Fruit fly (Drosophila melanogaster) whole organism, embryonic: Measurements from ENCODE around the gene Nup37.

ENCODE experiments used
- B-H1 ChIP-seq: fragments of 200-800 bp; sonication (Bioruptor generic); IDR thresholded peaks from 3 replicates; pipeline ENCODE4 v1.3.6; 2022; ENCODE audit warnings: missing biosample characterization, missing genetic modification characterization
- Bteb2 ChIP-seq: fragments of 200-800 bp; sonication (Bioruptor generic); optimal IDR thresholded peaks from 2 replicates; lab custom pipeline; 2016; ENCODE audit warnings: missing biosample characterization, missing genetic modification characterization
- C15 ChIP-seq: fragments of 200-800 bp; sonication (Bioruptor generic); IDR thresholded peaks from 3 replicates; pipeline ENCODE4 v1.3.6; 2022; ENCODE audit warnings: missing biosample characterization, missing genetic modification characterization
- CG10147 ChIP-seq: fragments of 200-800 bp; sonication (Bioruptor generic); optimal IDR thresholded peaks from 2 replicates; lab custom pipeline; 2019; ENCODE audit warnings: missing biosample characterization, mild to moderate bottlenecking, missing genetic modification characterization, moderate library complexity
- CG10565 ChIP-seq: fragments of 200-800 bp; sonication (Bioruptor generic); optimal IDR thresholded peaks from 3 replicates; lab custom pipeline; 2016; ENCODE audit warnings: missing biosample characterization, mild to moderate bottlenecking, missing genetic modification characterization
- CG11247 ChIP-seq: fragments of 200-800 bp; sonication (Bioruptor generic); IDR thresholded peaks from 2 replicates; pipeline ENCODE4 v1.3.6; 2022; ENCODE audit warnings: missing biosample characterization, missing genetic modification characterization
- CG11560 ChIP-seq: fragments of 200-800 bp; sonication (Bioruptor generic); IDR thresholded peaks from 3 replicates; pipeline ENCODE4 v1.3.6; 2022; ENCODE audit warnings: missing biosample characterization, missing genetic modification characterization
- CG11723 ChIP-seq: fragments of 200-800 bp; sonication (Bioruptor generic); optimal IDR thresholded peaks from 2 replicates; lab custom pipeline; 2017; ENCODE audit warnings: missing biosample characterization, mild to moderate bottlenecking, missing genetic modification characterization
- CG1233 ChIP-seq: fragments of 200-800 bp; sonication (Bioruptor generic); optimal IDR thresholded peaks from 4 replicates; lab custom pipeline; 2018; ENCODE audit warnings: missing biosample characterization, mild to moderate bottlenecking, missing genetic modification characterization
- CG13287 ChIP-seq: fragments of 200-800 bp; sonication (Bioruptor generic); IDR thresholded peaks from 2 replicates; pipeline ENCODE4 v1.3.6; 2022; ENCODE audit warnings: missing biosample characterization, missing genetic modification characterization; ENCODE audit not compliant: partially characterized antibody
- CG13775 ChIP-seq: fragments of 200-800 bp; sonication (Bioruptor generic); optimal IDR thresholded peaks from 3 replicates; lab custom pipeline; 2017; ENCODE audit warnings: missing biosample characterization, mild to moderate bottlenecking, missing genetic modification characterization
- CG14441 ChIP-seq: fragments of 200-800 bp; sonication (Bioruptor generic); IDR thresholded peaks from 2 replicates; pipeline ENCODE4 v1.3.6; 2022; ENCODE audit warnings: missing biosample characterization, missing genetic modification characterization
- CG15696 ChIP-seq: fragments of 200-800 bp; sonication (Bioruptor generic); optimal IDR thresholded peaks from 2 replicates; lab custom pipeline; 2019; ENCODE audit warnings: missing biosample characterization, mild to moderate bottlenecking, missing genetic modification characterization, moderate library complexity
- CG18262 ChIP-seq: fragments of 200-800 bp; optimal IDR thresholded peaks from 3 replicates; lab custom pipeline; 2019; ENCODE audit warnings: missing biosample characterization, mild to moderate bottlenecking, missing genetic modification characterization, moderate library complexity
- CG32767 ChIP-seq: fragments of 200-800 bp; sonication (Bioruptor generic); IDR thresholded peaks from 2 replicates; pipeline ENCODE4 v1.3.6; 2022; ENCODE audit warnings: missing biosample characterization, missing genetic modification characterization
- CG6254 ChIP-seq: fragments of 200-800 bp; sonication (Bioruptor generic); optimal IDR thresholded peaks from 3 replicates; lab custom pipeline; 2017; ENCODE audit warnings: mild to moderate bottlenecking, missing biosample characterization, missing genetic modification reagents, missing genetic modification characterization
- CG7963 ChIP-seq: fragments of 200-800 bp; sonication (Bioruptor generic); IDR thresholded peaks from 3 replicates; pipeline ENCODE4 v1.3.6; 2022; ENCODE audit warnings: missing biosample characterization, missing genetic modification characterization; ENCODE audit not compliant: partially characterized antibody
- CG9215 ChIP-seq: fragments of 200-800 bp; sonication (Bioruptor generic); IDR thresholded peaks from 2 replicates; pipeline ENCODE4 v1.3.6; 2022; ENCODE audit warnings: missing biosample characterization, missing genetic modification characterization
- CG9437 ChIP-seq: fragments of 200-800 bp; sonication (Bioruptor generic); optimal IDR thresholded peaks from 2 replicates; lab custom pipeline; 2018; ENCODE audit warnings: missing biosample characterization, mild to moderate bottlenecking, missing genetic modification characterization
- CoRest ChIP-seq: fragments of 200-800 bp; sonication (Bioruptor generic); optimal IDR thresholded peaks from 3 replicates; lab custom pipeline; 2018; ENCODE audit warnings: missing biosample characterization, mild to moderate bottlenecking, missing genetic modification characterization, moderate library complexity
- Doc3 ChIP-seq: fragments of 200-800 bp; sonication (Bioruptor generic); IDR thresholded peaks from 3 replicates; pipeline ENCODE4 v1.3.6; 2022; ENCODE audit warnings: missing biosample characterization, missing genetic modification characterization; ENCODE audit not compliant: partially characterized antibody
- Fer2 ChIP-seq: fragments of 200-800 bp; sonication (Bioruptor generic); optimal IDR thresholded peaks from 2 replicates; lab custom pipeline; 2018; ENCODE audit warnings: missing biosample characterization, mild to moderate bottlenecking, missing genetic modification characterization, moderate library complexity
- Fer3 ChIP-seq: fragments of 200-800 bp; sonication (Bioruptor generic); optimal IDR thresholded peaks from 2 replicates; lab custom pipeline; 2018; ENCODE audit warnings: missing biosample characterization, mild to moderate bottlenecking, missing genetic modification characterization, moderate library complexity
- H2.0 ChIP-seq: fragments of 200-800 bp; sonication (Bioruptor generic); IDR thresholded peaks from 2 replicates; pipeline ENCODE4 v1.3.6; 2022; ENCODE audit warnings: missing biosample characterization, missing genetic modification characterization
- Hr51 ChIP-seq, 2 experiments: fragments of 200-800 bp; sonication (Bioruptor generic); optimal IDR thresholded peaks; 2 replicates in 1 of 2; 3 replicates in 1 of 2; lab custom pipeline; 2016 to 2018; ENCODE audit warnings: missing biosample characterization in 2 of 2, missing genetic modification characterization in 2 of 2, mild to moderate bottlenecking in 1 of 2, moderate library complexity in 1 of 2
- Lim3 ChIP-seq: fragments of 200-800 bp; sonication (Bioruptor generic); IDR thresholded peaks from 2 replicates; pipeline ENCODE4 v1.3.6; 2022; ENCODE audit warnings: missing biosample characterization, missing genetic modification characterization
- NFAT ChIP-seq: fragments of 200-800 bp; sonication (Bioruptor generic); IDR thresholded peaks from 2 replicates; pipeline ENCODE4 v1.3.6; 2022; ENCODE audit warnings: missing biosample characterization, missing genetic modification characterization
- Sin3A ChIP-seq: fragments of >200 bp; optimal IDR thresholded peaks from 2 replicates; lab custom pipeline; 2018
- Stat92E ChIP-seq, 3 experiments: fragments of >200 bp in 2 of 3; fragments of 200-800 bp in 1 of 3; sonication (Bioruptor generic) in 1 of 3; optimal IDR thresholded peaks; 2 replicates each; lab custom pipeline; 2017 to 2019; ENCODE audit warnings: missing biosample characterization in 3 of 3, missing genetic modification characterization in 3 of 3, mild to moderate bottlenecking in 1 of 3, moderate library complexity in 1 of 3
- Xbp1 ChIP-seq: fragments of 200-800 bp; sonication (Bioruptor generic); optimal IDR thresholded peaks from 3 replicates; lab custom pipeline; 2016; ENCODE audit warnings: missing biosample characterization, mild to moderate bottlenecking, missing genetic modification characterization
- Xrp1 ChIP-seq: fragments of 200-800 bp; sonication (Bioruptor generic); IDR thresholded peaks from 2 replicates; pipeline ENCODE4 v1.3.6; 2022; ENCODE audit warnings: missing biosample characterization, missing genetic modification characterization
- aop ChIP-seq: fragments of 200-800 bp; sonication (Bioruptor generic); IDR thresholded peaks from 2 replicates; pipeline ENCODE4 v1.3.6; 2022; ENCODE audit warnings: missing biosample characterization, missing genetic modification characterization
- croc ChIP-seq: fragments of 200-800 bp; sonication (Bioruptor generic); conservative IDR thresholded peaks from 3 replicates; pipeline ENCODE4 v1.3.6; 2022; ENCODE audit warnings: missing biosample characterization, missing genetic modification characterization
- cwo ChIP-seq: fragments of 200-800 bp; sonication (Bioruptor generic); optimal IDR thresholded peaks from 3 replicates; lab custom pipeline; 2017; ENCODE audit warnings: missing biosample characterization, missing genetic modification characterization, mild to moderate bottlenecking, moderate library complexity, missing genetic modification reagents
- disco-r ChIP-seq: fragments of 200-800 bp; sonication (Bioruptor generic); optimal IDR thresholded peaks from 2 replicates; lab custom pipeline; 2016; ENCODE audit warnings: missing biosample characterization, missing genetic modification characterization
- dmrt11E ChIP-seq: fragments of 200-800 bp; sonication (Bioruptor generic); optimal IDR thresholded peaks from 3 replicates; lab custom pipeline; 2018; ENCODE audit warnings: missing biosample characterization, mild to moderate bottlenecking, missing genetic modification characterization, moderate library complexity
- ems ChIP-seq: fragments of 200-800 bp; sonication (Bioruptor generic); optimal IDR thresholded peaks from 3 replicates; lab custom pipeline; 2016; ENCODE audit warnings: missing biosample characterization, missing genetic modification characterization
- gcm ChIP-seq: fragments of 200-800 bp; sonication (Bioruptor generic); optimal IDR thresholded peaks from 2 replicates; lab custom pipeline; 2019; ENCODE audit warnings: missing biosample characterization, mild to moderate bottlenecking, missing genetic modification characterization, moderate library complexity
- gem ChIP-seq: fragments of 200-800 bp; sonication (Bioruptor generic); optimal IDR thresholded peaks from 2 replicates; lab custom pipeline; 2019; ENCODE audit warnings: missing biosample characterization, mild to moderate bottlenecking, missing genetic modification characterization, moderate library complexity
- grau ChIP-seq: fragments of 200-800 bp; optimal IDR thresholded peaks from 3 replicates; lab custom pipeline; 2019; ENCODE audit warnings: missing biosample characterization, mild to moderate bottlenecking, missing genetic modification characterization, moderate library complexity
- gt ChIP-seq: fragments of 200-800 bp; sonication (Bioruptor generic); IDR thresholded peaks from 2 replicates; pipeline ENCODE4 v1.3.6; 2022; ENCODE audit warnings: missing biosample characterization, missing genetic modification characterization
- h ChIP-seq: fragments of >200 bp; optimal IDR thresholded peaks from 2 replicates; lab custom pipeline; 2017
- jing ChIP-seq: fragments of 200-800 bp; sonication (Bioruptor generic); optimal IDR thresholded peaks from 2 replicates; lab custom pipeline; 2018; ENCODE audit warnings: missing biosample characterization, mild to moderate bottlenecking, missing genetic modification characterization
- lilli ChIP-seq: fragments of 200-800 bp; sonication (Bioruptor generic); optimal IDR thresholded peaks from 3 replicates; lab custom pipeline; 2016; ENCODE audit warnings: missing biosample characterization, missing genetic modification characterization
- pzg ChIP-seq: fragments of 200-800 bp; sonication (Bioruptor generic); optimal IDR thresholded peaks from 3 replicates; lab custom pipeline; 2018; ENCODE audit warnings: missing biosample characterization, mild to moderate bottlenecking, missing genetic modification characterization, moderate library complexity
- seq ChIP-seq: fragments of 200-800 bp; sonication (Bioruptor generic); IDR thresholded peaks from 2 replicates; pipeline ENCODE4 v1.3.6; 2022; ENCODE audit warnings: missing biosample characterization, missing genetic modification characterization
- sob ChIP-seq: fragments of 200-800 bp; sonication (Bioruptor generic); IDR thresholded peaks from 2 replicates; pipeline ENCODE4 v1.3.6; 2022; ENCODE audit warnings: missing biosample characterization, missing genetic modification characterization
- tna ChIP-seq: fragments of 200-800 bp; sonication (Bioruptor generic); IDR thresholded peaks from 2 replicates; pipeline ENCODE4 v1.3.6; 2022; ENCODE audit warnings: missing biosample characterization, missing genetic modification characterization; ENCODE audit not compliant: partially characterized antibody
- zen ChIP-seq: fragments of 200-800 bp; sonication (Bioruptor generic); optimal IDR thresholded peaks from 3 replicates; lab custom pipeline; 2018; ENCODE audit warnings: missing biosample characterization, mild to moderate bottlenecking, missing genetic modification characterization, moderate library complexity

Gene Nup37

dm6 chr3R:25249145-25250141, 2.0 kb downstream of the Nup37 start, which contains the start of gene Nup358 (continued):
- TF ChIP-seq CG10147 (GFP tag; lab: Kevin White, UChicago): no peak
- TF ChIP-seq Doc3 (GFP tag; lab: Robert Waterston, UW): peak; percentile 96
- peak; percentile 97 for TF ChIP-seq CG7963 (GFP tag; lab: Robert Waterston, UW)
- no peak for TF ChIP-seq CG11247 (GFP tag; lab: Robert Waterston, UW)
- no peak for TF ChIP-seq sob
- TF ChIP-seq CG13775 (GFP tag; lab: Kevin White, UChicago): no peak
- TF ChIP-seq CG18262: peak; percentile 25
- peak; percentile 98 for TF ChIP-seq tna
- TF ChIP-seq Bteb2 (GFP tag; lab: Kevin White, UChicago): no peak
- no peak for TF ChIP-seq CG10565 (GFP tag; lab: Kevin White, UChicago)
- TF ChIP-seq H2.0: no peak
- TF ChIP-seq CG11723: no peak
- no peak for TF ChIP-seq CG32767
- no peak for TF ChIP-seq seq
- TF ChIP-seq NFAT (GFP tag; lab: Robert Waterston, UW): 0 out of 2 replicates have a peak, but pooled peaks have one; percentile 31
- TF ChIP-seq CG14441: no peak
- TF ChIP-seq CG13287 (GFP tag; lab: Robert Waterston, UW): peak; percentile 97
- no peak for TF ChIP-seq CG1233 (GFP tag; lab: Kevin White, UChicago)
- no peak for TF ChIP-seq B-H1 (GFP tag; lab: Robert Waterston, UW)
- TF ChIP-seq Lim3 (GFP tag; lab: Robert Waterston, UW): no peak
- no peak for TF ChIP-seq Xrp1
- TF ChIP-seq cwo (GFP tag; lab: Kevin White, UChicago): no peak
- peak; percentile 22 for TF ChIP-seq CoRest (tag; lab: Kevin White, UChicago)
- peak; percentile 38 for TF ChIP-seq Xbp1 (GFP tag; lab: Kevin White, UChicago)
- TF ChIP-seq disco-r (GFP tag; lab: Kevin White, UChicago): no peak
- TF ChIP-seq aop (GFP tag; lab: Robert Waterston, UW): no peak
- TF ChIP-seq grau (tag; lab: Kevin White, UChicago): peak; percentile 34
- TF ChIP-seq dmrt11E (tag; lab: Kevin White, UChicago): no peak
- no peak for TF ChIP-seq CG9215 (GFP tag; lab: Robert Waterston, UW)
- TF ChIP-seq CG15696 (tag; lab: Kevin White, UChicago): no peak
- TF ChIP-seq Hr51 (GFP tag; optimal IDR thresholded peaks at IDR 0.05; lab: Kevin White, UChicago): no peak
- no peak for TF ChIP-seq gcm (GFP tag; lab: Kevin White, UChicago)
- peak; percentile 72 for TF ChIP-seq pzg (GFP tag; lab: Kevin White, UChicago)
- no peak for TF ChIP-seq CG6254 (GFP tag; lab: Kevin White, UChicago)
- TF ChIP-seq croc: no peak
- no peak for TF ChIP-seq gem
- TF ChIP-seq Stat92E (GFP tag; optimal IDR thresholded peaks at IDR 0.05; lab: Kevin White, UChicago): no peak
- TF ChIP-seq zen (tag; lab: Kevin White, UChicago): peak; percentile 4
- TF ChIP-seq Fer3 (tag; lab: Kevin White, UChicago): no peak
- TF ChIP-seq gt (GFP tag; lab: Robert Waterston, UW): no peak
- no peak for TF ChIP-seq ems (GFP tag; lab: Kevin White, UChicago)
- TF ChIP-seq C15 (GFP tag; lab: Robert Waterston, UW): no peak
- no peak for TF ChIP-seq CG9437 (GFP tag; lab: Kevin White, UChicago)
- no peak for TF ChIP-seq lilli
- no peak for TF ChIP-seq h (lab: Kevin White, UChicago)
- TF ChIP-seq CG11560 (tag; lab: Robert Waterston, UW): no peak
- TF ChIP-seq Fer2 (tag; lab: Kevin White, UChicago): no peak
- TF ChIP-seq jing (GFP tag; lab: Kevin White, UChicago): no peak
- TF ChIP-seq Sin3A (lab: Kevin White, UChicago): peak; percentile 75
